Worm (Caenorhabditis elegans) whole organism, early embryonic: ENCODE measurements around the gene F19G12.8.
"Not testable (repeated sequence)": the region's sequence is repeated elsewhere in the genome, so short reads cannot be mapped to it uniquely, and the experiment has no call there.

Source experiments
- B0310.2 ChIP-seq: sonication (generic microtip); optimal IDR thresholded peaks from 2 replicates; lab custom pipeline; 2016; ENCODE audit warnings: mild to moderate bottlenecking, missing genetic modification characterization, missing compliant biosample characterization
- F13C5.2 ChIP-seq: sonication (generic microtip); optimal IDR thresholded peaks from 2 replicates; lab custom pipeline; 2017; ENCODE audit warnings: mild to moderate bottlenecking, missing genetic modification characterization, inconsistent platforms, missing compliant biosample characterization
- ama-1 ChIP-seq: fragments of 150-350 bp; optimal IDR thresholded peaks from 2 replicates; lab custom pipeline; 2014
- ceh-13 ChIP-seq: fragments of 200-800 bp; sonication (Bioruptor generic); optimal IDR thresholded peaks from 2 replicates; lab custom pipeline; 2018; ENCODE audit warnings: mild to moderate bottlenecking, missing genetic modification characterization, missing compliant biosample characterization
- ets-7 ChIP-seq: sonication (generic microtip); optimal IDR thresholded peaks from 2 replicates; lab custom pipeline; 2016; ENCODE audit warnings: missing genotype, missing genetic modification characterization, missing compliant biosample characterization
- flt-1 ChIP-seq: fragments of 200-800 bp; sonication (Bioruptor generic); IDR thresholded peaks from 2 replicates; pipeline ENCODE4 v1.3.6; 2022; ENCODE audit warnings: missing genetic modification characterization, missing compliant biosample characterization
- hmbx-1 ChIP-seq: sonication (generic microtip); optimal IDR thresholded peaks from 2 replicates; lab custom pipeline; 2016; ENCODE audit warnings: mild to moderate bottlenecking, missing genetic modification characterization, missing compliant biosample characterization
- hnd-1 ChIP-seq: sonication (generic microtip); optimal IDR thresholded peaks from 2 replicates; lab custom pipeline; 2016; ENCODE audit warnings: missing genetic modification characterization, missing compliant biosample characterization
- pes-1 ChIP-seq: fragments of 200-800 bp; sonication (Bioruptor generic); IDR thresholded peaks from 2 replicates; pipeline ENCODE4 v1.3.6; 2022; ENCODE audit warnings: missing genetic modification reagents, missing genetic modification characterization, missing compliant biosample characterization
- scrt-1 ChIP-seq: fragments of 200-800 bp; sonication (Bioruptor generic); IDR thresholded peaks from 2 replicates; pipeline ENCODE4 v1.3.6; 2022; ENCODE audit warnings: missing genetic modification characterization, missing compliant biosample characterization
- tbx-11 ChIP-seq: fragments of 200-800 bp; sonication (Bioruptor generic); IDR thresholded peaks from 2 replicates; pipeline ENCODE4 v1.3.6; 2022; ENCODE audit warnings: missing genetic modification characterization, missing compliant biosample characterization

DNA sequence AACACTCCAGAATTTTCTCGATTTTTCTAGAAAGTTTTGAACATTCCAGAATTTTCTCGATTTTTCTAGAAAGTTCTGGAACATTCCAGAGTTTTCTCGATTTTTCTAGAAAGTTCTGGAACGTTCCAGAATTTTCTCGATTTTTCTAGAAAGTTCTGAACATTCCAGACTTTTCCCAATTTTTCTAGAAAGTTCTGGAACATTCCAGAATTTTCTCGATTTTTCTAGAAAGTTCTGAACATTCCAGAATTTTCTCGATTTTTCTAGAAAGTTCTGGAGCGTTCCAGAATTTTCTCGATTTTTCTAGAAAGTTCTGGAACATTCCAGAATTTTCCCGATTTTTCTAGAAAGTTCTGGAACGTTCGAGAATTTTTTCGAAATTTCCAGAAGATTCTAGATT lies 42.0 kb upstream of the F19G12.8 start:
- TF ChIP-seq ama-1 (lab: Kevin White, UChicago); hmbx-1; B0310.2 (tag; lab: Kevin White, UChicago); hnd-1; ceh-13; F13C5.2; ets-7 (tag; lab: Kevin White, UChicago): not testable (repeated sequence)
- TF ChIP-seq pes-1 (GFP tag; lab: Robert Waterston, UW) (peak; percentile 93), scrt-1 (0 out of 2 replicates have a peak, but pooled peaks have one; percentile 21), flt-1 (GFP tag; lab: Robert Waterston, UW) (peak; percentile 87), tbx-11 (peak; percentile 60; the same call in 1 of the 2 replicates)
